Fruit fly (Drosophila melanogaster) whole organism, wandering third instar larva: ENCODE data around the gene Osi4.

Source experiments
- Abd-B ChIP-seq: fragments of >200 bp; optimal IDR thresholded peaks from 2 replicates; lab custom pipeline; 2017; ENCODE audit warnings: missing biosample characterization, missing genetic modification characterization
- CG32264 ChIP-seq: fragments of 200-800 bp; sonication (Bioruptor generic); optimal IDR thresholded peaks from 2 replicates; lab custom pipeline; 2016; ENCODE audit warnings: missing biosample characterization, missing genetic modification characterization
- HLH106 ChIP-seq: fragments of 200-800 bp; optimal IDR thresholded peaks from 3 replicates; lab custom pipeline; 2019; ENCODE audit warnings: missing biosample characterization, mild to moderate bottlenecking, missing genetic modification characterization, moderate library complexity
- Mio ChIP-seq: sonication (Bioruptor generic); optimal IDR thresholded peaks from 2 replicates; lab custom pipeline; 2016; ENCODE audit warnings: missing biosample characterization, missing genetic modification characterization
- dsf ChIP-seq: sonication (Bioruptor generic); optimal IDR thresholded peaks from 2 replicates; lab custom pipeline; 2016; ENCODE audit warnings: missing biosample characterization, missing genetic modification characterization, borderline replicate concordance
- h ChIP-seq: fragments of 200-800 bp; sonication (Bioruptor generic); optimal IDR thresholded peaks from 3 replicates; lab custom pipeline; 2016; ENCODE audit warnings: missing biosample characterization, mild to moderate bottlenecking, missing genetic modification characterization

DNA sequence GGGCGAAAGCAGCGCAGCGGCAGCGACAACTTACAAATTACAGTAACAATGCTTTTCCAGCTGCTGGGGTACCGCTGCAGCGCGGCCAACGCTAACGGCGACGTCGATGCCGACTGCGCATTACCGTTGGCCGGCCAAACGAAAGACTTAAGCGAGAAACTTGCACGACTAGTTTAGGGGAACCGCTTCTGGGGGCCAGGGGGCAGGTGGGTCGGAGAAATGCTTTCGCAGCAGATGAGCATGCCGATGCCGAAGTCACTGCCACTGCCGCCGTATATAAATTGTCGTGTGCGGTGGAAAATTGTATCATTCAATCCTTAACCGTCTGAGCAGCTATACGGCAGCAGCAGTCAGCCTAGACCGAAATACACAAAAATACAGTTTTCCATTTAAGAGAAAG is 27.1 kb upstream of the Osi4 start, which contains the start of gene Osi7:
- TF ChIP-seq Mio (GFP tag; lab: Kevin White, UChicago): no peak
- TF ChIP-seq Abd-B: no peak
- no peak for TF ChIP-seq CG32264 (GFP tag; lab: Kevin White, UChicago)
- TF ChIP-seq HLH106: no peak
- TF ChIP-seq dsf (GFP tag; lab: Kevin White, UChicago): no peak
- TF ChIP-seq h (GFP tag; lab: Kevin White, UChicago): no peak
